ENCODE assay signal across 4 worm cellular contexts in the genomic region with DNA sequence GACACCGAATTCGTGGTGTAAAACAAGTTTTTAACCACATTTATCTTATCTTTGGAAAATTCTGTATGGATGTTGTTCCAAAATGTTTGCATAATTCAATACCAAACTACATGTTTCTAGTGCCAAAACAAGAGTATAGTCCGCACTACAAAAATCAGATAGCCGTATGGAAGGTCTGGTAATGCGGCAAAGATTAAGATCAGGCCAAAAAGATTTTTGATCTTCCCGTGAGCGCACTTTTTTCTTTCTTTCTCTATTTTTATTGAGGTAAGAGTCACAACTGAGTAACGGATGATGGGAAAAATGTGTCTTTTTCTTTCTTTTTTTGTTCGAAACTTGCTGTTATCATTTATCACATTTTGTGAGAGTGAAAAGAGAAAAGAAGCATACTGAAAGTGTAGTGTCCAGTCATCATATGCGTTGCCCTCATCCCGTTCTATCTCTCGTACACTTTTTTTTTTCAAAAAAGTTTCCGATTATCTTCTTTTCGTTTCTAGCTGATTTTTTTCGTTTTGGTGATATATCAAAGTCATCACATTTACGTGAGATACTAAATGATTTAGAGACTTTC.
TF ChIP-seq lines count a peak whose summit lies in the region.

No protein-coding gene starts in this region.

TF ChIP-seq in whole organism, L1 larva, 84 proteins besides CTCF, POLR2A, EP300 and RAD21 (continued from another document):
- TF ChIP-seq nhr-85 (tag; lab: Kevin White, UChicago) = peak; percentile 85
- TF ChIP-seq rnt-1 (tag; optimal IDR thresholded peaks at IDR 0.05; lab: Kevin White, UChicago) = peak; percentile 6
- peak in 1 of 2 experiments; percentile 35 for TF ChIP-seq lin-35 (GFP tag; optimal IDR thresholded peaks at IDR 0.05; lab: Kevin White, UChicago)
- TF ChIP-seq tbx-2 (tag; optimal IDR thresholded peaks at IDR 0.05; lab: Kevin White, UChicago) = peak; percentile 1
- TF ChIP-seq snu-23 (GFP tag; optimal IDR thresholded peaks at IDR 0.05; lab: Kevin White, UChicago) = peak; percentile 52
- TF ChIP-seq fos-1 (tag; optimal IDR thresholded peaks at IDR 0.05; lab: Kevin White, UChicago) = no peak
- TF ChIP-seq lin-14 (GFP tag; optimal IDR thresholded peaks at IDR 0.05; lab: Kevin White, UChicago) = peak; percentile 87
- peak; percentile 15 for TF ChIP-seq nhr-47 (tag; optimal IDR thresholded peaks at IDR 0.05; lab: Kevin White, UChicago)

TF ChIP-seq in whole organism, L2 larva, 48 proteins besides CTCF, POLR2A, EP300 and RAD21 (continued from another document):
- no peak for TF ChIP-seq nhr-12 (tag; optimal IDR thresholded peaks at IDR 0.05; lab: Kevin White, UChicago)
- peak; percentile 55 for TF ChIP-seq nhr-129 (tag; optimal IDR thresholded peaks at IDR 0.05; lab: Kevin White, UChicago)
- TF ChIP-seq sem-4 (tag; optimal IDR thresholded peaks at IDR 0.05; lab: Kevin White, UChicago) = no peak
- TF ChIP-seq gmeb-1 (tag; optimal IDR thresholded peaks at IDR 0.05; lab: Kevin White, UChicago) = peak; percentile 2
- TF ChIP-seq blmp-1 (tag; optimal IDR thresholded peaks at IDR 0.05; lab: Kevin White, UChicago; ENCODE audit: insufficient read depth) = peak; percentile 85
- peak; percentile 7 for TF ChIP-seq nhr-6 (tag; optimal IDR thresholded peaks at IDR 0.05; lab: Kevin White, UChicago)
- no peak for TF ChIP-seq snpc-4 (tag; optimal IDR thresholded peaks at IDR 0.05; lab: Kevin White, UChicago)
- TF ChIP-seq ztf-11 (tag; optimal IDR thresholded peaks at IDR 0.05; lab: Kevin White, UChicago) = no peak
- peak; percentile 38 for TF ChIP-seq sma-3 (GFP tag; optimal IDR thresholded peaks at IDR 0.05; lab: Kevin White, UChicago)
- TF ChIP-seq lsy-2 (tag; optimal IDR thresholded peaks at IDR 0.05; lab: Kevin White, UChicago) = peak in 1 of 2 experiments; percentile 14
- peak; percentile 39 for TF ChIP-seq crh-2 (tag; optimal IDR thresholded peaks at IDR 0.05; lab: Kevin White, UChicago)
- TF ChIP-seq unc-39 (tag; optimal IDR thresholded peaks at IDR 0.05; lab: Kevin White, UChicago) = no peak
- TF ChIP-seq ceh-16 (tag; optimal IDR thresholded peaks at IDR 0.05; lab: Kevin White, UChicago) = no peak
- TF ChIP-seq nhr-25 (tag; optimal IDR thresholded peaks at IDR 0.05; lab: Kevin White, UChicago) = peak; percentile 23
- peak; percentile 77 for TF ChIP-seq nhr-23 (tag; optimal IDR thresholded peaks at IDR 0.05; lab: Kevin White, UChicago)
TF ChIP-seq in whole organism, L2 larva: peak in this region for 16.

TF ChIP-seq in whole organism, L3 larva, 47 proteins besides CTCF, POLR2A, EP300 and RAD21 (continued from another document):
- no peak for TF ChIP-seq ZK546.5 (tag; optimal IDR thresholded peaks at IDR 0.05; lab: Kevin White, UChicago)
- TF ChIP-seq nhr-25 (tag; optimal IDR thresholded peaks at IDR 0.05; lab: Kevin White, UChicago) = peak; percentile 21
- peak; percentile 26 for TF ChIP-seq nfya-1 (tag; optimal IDR thresholded peaks at IDR 0.05; lab: Kevin White, UChicago; ENCODE audit: insufficient read depth)
TF ChIP-seq in whole organism, L3 larva: peak in this region for 7.

TF ChIP-seq in whole organism, L4 larva, 104 proteins besides CTCF, POLR2A, EP300 and RAD21 (continued from another document):
- peak; percentile 40; the same call in 1 of the 2 replicates for TF ChIP-seq ctbp-1 (GFP tag; IDR thresholded peaks at IDR 0.05; lab: Robert Waterston, UW)
- TF ChIP-seq spr-1 (tag; optimal IDR thresholded peaks at IDR 0.05; lab: Kevin White, UChicago) = no peak
- no peak for TF ChIP-seq unc-39 (tag; optimal IDR thresholded peaks at IDR 0.05; lab: Kevin White, UChicago)
- peak; percentile 84 for TF ChIP-seq dmd-6 (GFP tag; IDR thresholded peaks at IDR 0.05; lab: Robert Waterston, UW)
- TF ChIP-seq nhr-11 (tag; optimal IDR thresholded peaks at IDR 0.05; lab: Kevin White, UChicago) = peak; percentile 67
- no peak for TF ChIP-seq zfp-3 (GFP tag; conservative IDR thresholded peaks at IDR 0.05; lab: Robert Waterston, UW)
- peak; percentile 68 for TF ChIP-seq mxl-3 (GFP tag; optimal IDR thresholded peaks at IDR 0.05; lab: Kevin White, UChicago)
- TF ChIP-seq ceh-20 (GFP tag; IDR thresholded peaks at IDR 0.05; lab: Robert Waterston, UW) = peak; percentile 47; the same call in 1 of the 2 replicates
- TF ChIP-seq aha-1 (tag; lab: Kevin White, UChicago) = peak; percentile 42
- no peak for TF ChIP-seq daf-16 (GFP tag; optimal IDR thresholded peaks at IDR 0.05; lab: Kevin White, UChicago)
- no peak for TF ChIP-seq daf-16 (tag; optimal IDR thresholded peaks at IDR 0.05; lab: Kevin White, UChicago)
- TF ChIP-seq zfp-2 (tag; optimal IDR thresholded peaks at IDR 0.05; lab: Kevin White, UChicago) = no peak
- TF ChIP-seq dmd-9 (GFP tag; IDR thresholded peaks at IDR 0.05; lab: Robert Waterston, UW) = no peak
- TF ChIP-seq F26F4.8 (GFP tag; conservative IDR thresholded peaks at IDR 0.05; lab: Robert Waterston, UW) = no peak
- peak; percentile 63 for TF ChIP-seq hlh-30 (tag; optimal IDR thresholded peaks at IDR 0.05; lab: Kevin White, UChicago; ENCODE audit: insufficient read depth)
- TF ChIP-seq php-3 (GFP tag; IDR thresholded peaks at IDR 0.05; lab: Robert Waterston, UW) = no peak
- no peak for TF ChIP-seq Y105C5A.15 (GFP tag; IDR thresholded peaks at IDR 0.05; lab: Robert Waterston, UW)
- no peak for TF ChIP-seq jun-1 (tag; optimal IDR thresholded peaks at IDR 0.05; lab: Kevin White, UChicago)
- TF ChIP-seq nhr-28 (tag; optimal IDR thresholded peaks at IDR 0.05; lab: Kevin White, UChicago) = peak; percentile 95
- TF ChIP-seq ceh-82 (tag; optimal IDR thresholded peaks at IDR 0.05; lab: Kevin White, UChicago) = no peak
- peak; percentile 8 for TF ChIP-seq dve-1 (tag; optimal IDR thresholded peaks at IDR 0.05; lab: Kevin White, UChicago; ENCODE audit: insufficient read depth)
- no peak for TF ChIP-seq lin-29 (GFP tag; IDR thresholded peaks at IDR 0.05; lab: Robert Waterston, UW)
- no peak for TF ChIP-seq vab-7 (GFP tag; IDR thresholded peaks at IDR 0.05; lab: Robert Waterston, UW)
- TF ChIP-seq mep-1 (tag; optimal IDR thresholded peaks at IDR 0.05; lab: Kevin White, UChicago) = peak; percentile 26
- TF ChIP-seq set-16 (GFP tag; IDR thresholded peaks at IDR 0.05; lab: Robert Waterston, UW) = no peak
- peak; percentile 84 for TF ChIP-seq hlh-11 (tag; optimal IDR thresholded peaks at IDR 0.05; lab: Kevin White, UChicago)
- no peak for TF ChIP-seq T26A8.4 (GFP tag; IDR thresholded peaks at IDR 0.05; lab: Robert Waterston, UW)
- TF ChIP-seq tra-1 (GFP tag; IDR thresholded peaks at IDR 0.05; lab: Robert Waterston, UW) = peak; percentile 75
- TF ChIP-seq R02D3.7 (tag; optimal IDR thresholded peaks at IDR 0.05; lab: Kevin White, UChicago) = no peak
- peak in 1 of 2 experiments; percentile 32 for TF ChIP-seq mdl-1 (tag; optimal IDR thresholded peaks at IDR 0.05; lab: Kevin White, UChicago)
